Fruit fly (Drosophila melanogaster): ENCODE measurements around the gene SLIRP1.

SLIRP1 gene

dm6 chrX:21365421-21365820 lies 46.3 kb upstream of the SLIRP1 start:
- peak; percentile 6 for TF ChIP-seq Sp1 (GFP tag; optimal IDR thresholded peaks at IDR 0.05)
- TF ChIP-seq CrebA (GFP tag; optimal IDR thresholded peaks at IDR 0.05; ENCODE audit: borderline replicate concordance), result no peak

dm6 chrX:21362878-21363277 lies 43.8 kb upstream of the SLIRP1 start, which contains the start of the genes bbx and waw:
TSS of gene bbx (plus strand) at chrX:21363028.
TSS of gene waw (plus strand) at chrX:21363028.
- no peak for TF ChIP-seq tai (GFP tag; optimal IDR thresholded peaks at IDR 0.05)
- TF ChIP-seq foxo (GFP tag; optimal IDR thresholded peaks at IDR 0.05), result peak in 1 of 2 experiments; percentile 33
- TF ChIP-seq lola (GFP tag; optimal IDR thresholded peaks at IDR 0.05), result no peak
- no peak for TF ChIP-seq ey (GFP tag; optimal IDR thresholded peaks at IDR 0.05)
- peak; percentile 51 for TF ChIP-seq rgr (GFP tag; optimal IDR thresholded peaks at IDR 0.05)
- peak; percentile 4 for TF ChIP-seq h (GFP tag; optimal IDR thresholded peaks at IDR 0.05)
- TF ChIP-seq pan (optimal IDR thresholded peaks at IDR 0.05), result no peak
- peak; percentile 2 for TF ChIP-seq HLH106 (tag; optimal IDR thresholded peaks at IDR 0.05)
- no peak for TF ChIP-seq Rel (GFP tag; optimal IDR thresholded peaks at IDR 0.05)
- TF ChIP-seq Rel (tag; optimal IDR thresholded peaks at IDR 0.05), result no peak
- TF ChIP-seq dsf (GFP tag; optimal IDR thresholded peaks at IDR 0.05; ENCODE audit: borderline replicate concordance), result no peak
- no peak for TF ChIP-seq Abd-B (GFP tag; optimal IDR thresholded peaks at IDR 0.05)
- no peak for TF ChIP-seq sv (GFP tag; optimal IDR thresholded peaks at IDR 0.05)
- TF ChIP-seq OdsH (GFP tag; optimal IDR thresholded peaks at IDR 0.05), result no peak
- peak; percentile 34 for TF ChIP-seq Myc (optimal IDR thresholded peaks at IDR 0.05)
- no peak for TF ChIP-seq Dif (GFP tag; optimal IDR thresholded peaks at IDR 0.05; ENCODE audit: partially characterized antibody)
- TF ChIP-seq dmrt93B (GFP tag; optimal IDR thresholded peaks at IDR 0.05), result no peak
- peak; percentile 12 for TF ChIP-seq Sp1 (GFP tag; optimal IDR thresholded peaks at IDR 0.05)

- no peak for TF ChIP-seq brk (GFP tag; optimal IDR thresholded peaks at IDR 0.05)
- no peak for TF ChIP-seq Jra (GFP tag; optimal IDR thresholded peaks at IDR 0.05)
- TF ChIP-seq Myc (optimal IDR thresholded peaks at IDR 0.05), result peak; percentile 31
- no peak for TF ChIP-seq HLH106 (tag; optimal IDR thresholded peaks at IDR 0.05)
- TF ChIP-seq pan (optimal IDR thresholded peaks at IDR 0.05), result no peak
- no peak for TF ChIP-seq dmrt93B (GFP tag; optimal IDR thresholded peaks at IDR 0.05)
- TF ChIP-seq GATAd (GFP tag; optimal IDR thresholded peaks at IDR 0.05), result no peak
- peak; percentile 27 for TF ChIP-seq Sp1 (GFP tag; optimal IDR thresholded peaks at IDR 0.05)
- no peak for TF ChIP-seq OdsH (GFP tag; optimal IDR thresholded peaks at IDR 0.05)
- TF ChIP-seq Rel (GFP tag; optimal IDR thresholded peaks at IDR 0.05), result no peak
- TF ChIP-seq Rel (tag; optimal IDR thresholded peaks at IDR 0.05), result peak; percentile 25
- no peak for TF ChIP-seq woc (GFP tag; optimal IDR thresholded peaks at IDR 0.05)
These were observed 38.9 kb upstream of the SLIRP1 start, which contains the start of gene Septin1 for dm6 chrX:21357810-21358671. TSS of gene Septin1 (plus strand) at chrX:21358286.

dm6 chrX:21353541-21353940 lies 34.4 kb upstream of the SLIRP1 start:
- TF ChIP-seq jim (GFP tag; optimal IDR thresholded peaks at IDR 0.05) (no peak), Jra (GFP tag; optimal IDR thresholded peaks at IDR 0.05) (no peak), Hnf4 (GFP tag; optimal IDR thresholded peaks at IDR 0.05) (no peak), h (GFP tag; optimal IDR thresholded peaks at IDR 0.05) (peak; percentile 82), Dif (GFP tag; optimal IDR thresholded peaks at IDR 0.05; ENCODE audit: partially characterized antibody) (no peak), Rel (GFP tag; optimal IDR thresholded peaks at IDR 0.05) (no peak), Rel (tag; optimal IDR thresholded peaks at IDR 0.05) (no peak), dl (GFP tag; optimal IDR thresholded peaks at IDR 0.05; ENCODE audit: insufficient read depth in 1 of 2, partially characterized antibody in 2 of 2) (no peak), Vsx2 (GFP tag; optimal IDR thresholded peaks at IDR 0.05; ENCODE audit: partially characterized antibody) (no peak), ey (GFP tag; optimal IDR thresholded peaks at IDR 0.05) (no peak), woc (GFP tag; optimal IDR thresholded peaks at IDR 0.05) (no peak), rgr (GFP tag; optimal IDR thresholded peaks at IDR 0.05) (peak; percentile 48), pan (optimal IDR thresholded peaks at IDR 0.05) (no peak), Myc (optimal IDR thresholded peaks at IDR 0.05) (no peak), fru (GFP tag; optimal IDR thresholded peaks at IDR 0.05) (no peak)

- TF ChIP-seq OdsH (GFP tag; optimal IDR thresholded peaks at IDR 0.05) (no peak), N (GFP tag; optimal IDR thresholded peaks at IDR 0.05) (peak; percentile 70), Rel (GFP tag; optimal IDR thresholded peaks at IDR 0.05) (no peak), Rel (tag; optimal IDR thresholded peaks at IDR 0.05) (peak; percentile 43), psq (GFP tag; optimal IDR thresholded peaks at IDR 0.05) (peak; percentile 5), woc (GFP tag; optimal IDR thresholded peaks at IDR 0.05) (peak; percentile 87), Myc (optimal IDR thresholded peaks at IDR 0.05) (peak; percentile 97), CG9705 (GFP tag; optimal IDR thresholded peaks at IDR 0.05) (no peak), tai (GFP tag; optimal IDR thresholded peaks at IDR 0.05) (no peak), Jra (GFP tag; optimal IDR thresholded peaks at IDR 0.05) (peak; percentile 5), sage (GFP tag; optimal IDR thresholded peaks at IDR 0.05) (no peak), Dif (GFP tag; optimal IDR thresholded peaks at IDR 0.05; ENCODE audit: partially characterized antibody) (no peak), Mio (GFP tag; optimal IDR thresholded peaks at IDR 0.05) (no peak), fru (GFP tag; optimal IDR thresholded peaks at IDR 0.05) (no peak)
These were observed 32.2 kb upstream of the SLIRP1 start for dm6 chrX:21351210-21351824.

All from whole organism, wandering third instar larva.